Fruit fly (Drosophila melanogaster) whole organism, embryonic: ENCODE measurements around the gene CG46459.
A peak's percentile ranks its signal among the peaks of the same experiment; 100 is the strongest.

Experiments used
- CG10366 ChIP-seq: fragments of 200-800 bp; sonication (Bioruptor generic); IDR thresholded peaks from 2 replicates; pipeline ENCODE4 v1.3.6; 2022; ENCODE audit warnings: missing biosample characterization, missing genetic modification characterization
- CG18599 ChIP-seq: fragments of 200-800 bp; sonication (Bioruptor generic); optimal IDR thresholded peaks from 3 replicates; lab custom pipeline; 2017; ENCODE audit warnings: missing biosample characterization, missing genetic modification characterization, mild to moderate bottlenecking, moderate library complexity, missing genetic modification reagents
- Fer3 ChIP-seq: fragments of 200-800 bp; sonication (Bioruptor generic); optimal IDR thresholded peaks from 2 replicates; lab custom pipeline; 2018; ENCODE audit warnings: missing biosample characterization, mild to moderate bottlenecking, missing genetic modification characterization, moderate library complexity
- Hmr ChIP-seq: fragments of 200-800 bp; sonication (Bioruptor generic); optimal IDR thresholded peaks from 3 replicates; lab custom pipeline; 2017; ENCODE audit warnings: mild to moderate bottlenecking, missing biosample characterization, missing genetic modification reagents, missing genetic modification characterization
- unpg ChIP-seq: fragments of 200-800 bp; sonication (Bioruptor generic); optimal IDR thresholded peaks from 3 replicates; lab custom pipeline; 2018; ENCODE audit warnings: missing biosample characterization, mild to moderate bottlenecking, missing genetic modification characterization, moderate library complexity

Gene CG46459

DNA sequence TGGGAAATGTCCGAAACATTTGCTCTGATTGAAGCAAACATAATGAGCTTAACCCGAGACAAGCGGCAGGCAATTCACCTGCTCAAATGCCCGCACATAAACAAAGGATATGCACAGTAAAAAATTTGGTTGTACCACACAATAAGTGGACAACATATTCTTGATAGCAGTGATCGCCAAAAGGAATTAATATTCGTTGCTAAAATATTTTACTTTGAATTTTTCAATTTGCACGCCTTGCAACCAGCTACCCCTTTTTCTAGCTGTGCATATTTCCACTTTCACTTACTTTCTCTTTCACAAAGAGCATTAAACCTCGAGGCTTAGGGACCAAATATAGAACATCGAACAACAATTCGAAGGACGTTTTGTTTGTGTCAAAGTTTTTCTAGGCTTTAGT is 51.2 kb downstream of the CG46459 start (continued):
- TF ChIP-seq CG10366 (no peak), Fer3 (tag; lab: Kevin White, UChicago) (peak; percentile 36), Hmr (GFP tag; lab: Kevin White, UChicago) (peak; percentile 8), CG18599 (peak; percentile 48), unpg (GFP tag; lab: Kevin White, UChicago) (no peak)
